Worm (Caenorhabditis elegans): ENCODE data around the gene F57H12.6.

Gene F57H12.6

ce11 chrIV:8016694-8017093, 40.6 kb upstream of the F57H12.6 start, which contains the start of gene elpc-4:
Gene elpc-4 (plus strand): TSS chrIV:8016994.
- TF ChIP-seq lin-39 (tag; optimal IDR thresholded peaks at IDR 0.05) (no peak), nhr-10 (tag; optimal IDR thresholded peaks at IDR 0.05) (no peak), daf-16 (GFP tag; optimal IDR thresholded peaks at IDR 0.05) (no peak), daf-16 (tag; optimal IDR thresholded peaks at IDR 0.05) (no peak), dmd-9 (GFP tag; IDR thresholded peaks at IDR 0.05) (no peak), dve-1 (tag; optimal IDR thresholded peaks at IDR 0.05; ENCODE audit: insufficient read depth) (no peak), zfp-3 (GFP tag; conservative IDR thresholded peaks at IDR 0.05) (no peak), lin-38 (GFP tag; IDR thresholded peaks at IDR 0.05) (no peak), spr-3 (GFP tag; optimal IDR thresholded peaks at IDR 0.05) (no peak), gei-8 (GFP tag; optimal IDR thresholded peaks at IDR 0.05) (no peak), nhr-11 (tag; optimal IDR thresholded peaks at IDR 0.05) (no peak), ces-1 (GFP tag; optimal IDR thresholded peaks at IDR 0.05) (no peak), rbr-2 (tag; optimal IDR thresholded peaks at IDR 0.05) (no peak), ceh-82 (tag; optimal IDR thresholded peaks at IDR 0.05) (no peak), mep-1 (tag; optimal IDR thresholded peaks at IDR 0.05) (no peak), mes-2 (tag; optimal IDR thresholded peaks at IDR 0.05; ENCODE audit: poor library complexity, severe bottlenecking) (no peak), ZK337.2 (GFP tag; IDR thresholded peaks at IDR 0.05) (no peak), nhr-77 (tag; optimal IDR thresholded peaks at IDR 0.05) (no peak)

ce11 chrIV:8015726-8016312, 39.7 kb upstream of the F57H12.6 start, which contains the start of gene C26B2.7:
Gene C26B2.7 (plus strand): TSS chrIV:8016274.
- TF ChIP-seq F37D6.2 (tag; optimal IDR thresholded peaks at IDR 0.05) = peak; percentile 16
- peak; percentile 70; the same call in 1 of the 2 replicates for TF ChIP-seq madf-9 (GFP tag; conservative IDR thresholded peaks at IDR 0.05)
- peak; percentile 67 for TF ChIP-seq rbr-2 (tag; optimal IDR thresholded peaks at IDR 0.05)
- TF ChIP-seq egl-43 (GFP tag; IDR thresholded peaks at IDR 0.05) = peak; percentile 67; the same call in 1 of the 2 replicates
- peak; percentile 76 for TF ChIP-seq D1046.2 (GFP tag; IDR thresholded peaks at IDR 0.05)
- peak; percentile 62; the same call in 1 of the 2 replicates for TF ChIP-seq nhr-42 (GFP tag; IDR thresholded peaks at IDR 0.05)
- TF ChIP-seq snpc-1.2 (GFP tag; IDR thresholded peaks at IDR 0.05) = peak; percentile 76
- TF ChIP-seq hlh-30 (tag; optimal IDR thresholded peaks at IDR 0.05; ENCODE audit: insufficient read depth) = peak; percentile 34
- TF ChIP-seq ZK337.2 (GFP tag; IDR thresholded peaks at IDR 0.05) = peak; percentile 88
- peak; percentile 49 for TF ChIP-seq R02D3.7 (tag; optimal IDR thresholded peaks at IDR 0.05)
- peak; percentile 99 for TF ChIP-seq Y48G9A.11 (GFP tag; IDR thresholded peaks at IDR 0.05)
- peak; percentile 68 for TF ChIP-seq aha-1 (tag)
- 0 out of 2 replicates have a peak, but pooled peaks have one; percentile 31 for TF ChIP-seq lin-29 (GFP tag; IDR thresholded peaks at IDR 0.05)
- TF ChIP-seq lin-13 (GFP tag; optimal IDR thresholded peaks at IDR 0.05) = peak; percentile 39
- peak; percentile 71 for TF ChIP-seq dmd-6 (GFP tag; IDR thresholded peaks at IDR 0.05)
- TF ChIP-seq ceh-44 (GFP tag; IDR thresholded peaks at IDR 0.05) = peak; percentile 96
- peak in 1 of 2 experiments; percentile 73 for TF ChIP-seq hif-1 (tag; optimal IDR thresholded peaks at IDR 0.05)
- TF ChIP-seq mep-1 (tag; optimal IDR thresholded peaks at IDR 0.05) = peak; percentile 78
- 0 out of 2 replicates have a peak, but pooled peaks have one; percentile 53 for TF ChIP-seq tra-1 (GFP tag; IDR thresholded peaks at IDR 0.05)
- TF ChIP-seq nhr-11 (tag; optimal IDR thresholded peaks at IDR 0.05) = peak; percentile 41
- peak; percentile 30; the same call in 1 of the 2 replicates for TF ChIP-seq set-16 (GFP tag; IDR thresholded peaks at IDR 0.05)
- TF ChIP-seq hlh-11 (tag; optimal IDR thresholded peaks at IDR 0.05) = peak; percentile 29
- TF ChIP-seq fkh-10 (GFP tag; optimal IDR thresholded peaks at IDR 0.05) = peak; percentile 11
- TF ChIP-seq sdz-12 (GFP tag; optimal IDR thresholded peaks at IDR 0.05) = peak; percentile 11
- TF ChIP-seq dpl-1 (GFP tag; optimal IDR thresholded peaks at IDR 0.05) = peak; percentile 74
- TF ChIP-seq dmd-9 (GFP tag; IDR thresholded peaks at IDR 0.05) = peak; percentile 88
- TF ChIP-seq daf-19 (GFP tag; conservative IDR thresholded peaks at IDR 0.05) = 0 out of 2 replicates have a peak, but pooled peaks have one; percentile 16
- TF ChIP-seq unc-130 (GFP tag; optimal IDR thresholded peaks at IDR 0.05) = peak; percentile 82
- TF ChIP-seq mxl-3 (GFP tag; optimal IDR thresholded peaks at IDR 0.05) = peak; percentile 59
- peak; percentile 96 for TF ChIP-seq mes-2 (tag; optimal IDR thresholded peaks at IDR 0.05; ENCODE audit: poor library complexity, severe bottlenecking)
- TF ChIP-seq hmg-1.1 (GFP tag; IDR thresholded peaks at IDR 0.05) = peak; percentile 60
- peak; percentile 66 for TF ChIP-seq arid-1 (GFP tag; conservative IDR thresholded peaks at IDR 0.05)
- peak; percentile 61 for TF ChIP-seq ctbp-1 (GFP tag; IDR thresholded peaks at IDR 0.05)
- TF ChIP-seq dve-1 (tag; optimal IDR thresholded peaks at IDR 0.05; ENCODE audit: insufficient read depth) = peak; percentile 30
- TF ChIP-seq vab-7 (GFP tag; IDR thresholded peaks at IDR 0.05) = peak; percentile 85
- peak; percentile 72; the same call in 1 of the 2 replicates for TF ChIP-seq ceh-20 (GFP tag; IDR thresholded peaks at IDR 0.05)
